Worm (Caenorhabditis elegans) whole organism, dauer: Measurements from ENCODE around the gene Y75B8A.24.

Experiments
- unc-62 ChIP-seq: sonication (generic microtip); optimal IDR thresholded peaks from 2 replicates; lab custom pipeline; 2017; ENCODE audit warnings: missing biosample characterization, missing genetic modification reagents, missing genetic modification characterization

The Y75B8A.24 gene

DNA sequence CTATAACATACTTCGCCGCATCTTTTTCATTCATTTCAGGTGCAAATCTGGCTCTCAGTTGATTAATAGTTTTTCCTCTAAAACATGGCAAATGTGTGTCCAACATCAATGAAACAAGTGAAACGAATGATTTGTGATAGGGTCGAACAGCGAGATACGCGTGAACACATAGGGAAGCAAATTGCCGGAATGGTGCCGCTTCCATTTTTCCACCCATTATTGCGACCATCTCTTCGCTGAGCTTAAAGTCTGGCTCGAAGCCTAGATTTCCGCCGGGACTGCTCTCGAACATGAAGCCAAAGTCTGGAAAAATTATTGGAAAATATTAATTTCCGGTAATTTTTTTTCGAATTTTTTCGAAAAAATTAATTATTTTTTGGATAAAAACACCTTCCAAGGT is 20.2 kb downstream of the Y75B8A.24 start:
- TF ChIP-seq unc-62, result no peak

DNA sequence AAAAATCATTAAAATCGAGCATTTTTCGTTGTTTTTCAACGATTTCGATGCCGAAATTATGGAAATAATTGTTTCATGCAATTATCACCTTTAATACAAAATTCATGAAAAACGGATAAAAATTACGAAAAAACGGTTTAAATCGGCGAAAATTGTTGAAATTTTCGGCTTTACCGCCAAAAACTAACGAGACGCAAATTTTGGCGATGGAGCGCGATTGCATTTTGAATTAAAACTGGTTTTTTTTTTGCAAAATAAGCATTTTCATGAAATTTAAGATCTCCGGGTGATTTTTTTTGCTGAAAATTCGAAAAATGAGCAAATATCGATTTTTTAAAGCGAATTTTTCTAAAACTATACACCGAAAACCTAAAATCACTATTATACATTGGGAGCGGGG is 22.4 kb downstream of the Y75B8A.24 start:
- TF ChIP-seq unc-62, result no peak

DNA sequence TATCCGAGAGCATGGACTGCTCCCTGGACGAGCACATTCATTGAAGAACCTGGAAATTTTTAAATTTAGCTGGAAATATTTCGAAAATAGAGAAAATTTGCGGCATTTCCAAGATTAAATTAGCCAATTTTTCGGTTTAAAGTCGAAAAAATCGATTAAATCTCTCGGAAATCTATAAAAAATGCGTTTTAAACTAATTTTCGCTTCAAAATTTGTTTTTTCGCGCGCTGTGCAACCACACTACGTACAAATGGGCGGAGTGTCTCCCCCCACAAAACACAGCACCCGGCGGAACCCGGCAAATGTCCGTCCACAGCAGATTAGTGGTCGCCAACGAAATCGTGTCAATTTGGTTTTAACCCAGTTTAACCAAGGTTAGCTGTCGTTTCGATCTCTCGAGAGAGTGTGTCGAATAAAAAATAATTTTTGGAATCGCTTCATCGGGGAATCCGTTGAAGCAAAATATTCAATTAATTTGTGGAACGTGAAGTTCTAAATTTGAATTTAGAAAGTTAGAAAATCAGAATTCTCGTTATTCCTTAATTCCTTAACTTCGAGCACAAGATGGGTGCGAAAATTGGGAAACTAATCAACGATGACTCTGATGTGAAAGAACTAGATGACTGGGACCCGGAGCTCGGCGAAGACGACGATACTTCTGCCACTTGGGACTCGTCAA is 23.3 kb downstream of the Y75B8A.24 start, which contains the start of the genes tim-1 and Y75B8A.23:
tim-1 (minus strand) TSS at position 51 of the 679 bp plus-strand sequence.
Y75B8A.23 (plus strand) TSS at position 547 of the 679 bp plus-strand sequence.
- TF ChIP-seq unc-62, result no peak

DNA sequence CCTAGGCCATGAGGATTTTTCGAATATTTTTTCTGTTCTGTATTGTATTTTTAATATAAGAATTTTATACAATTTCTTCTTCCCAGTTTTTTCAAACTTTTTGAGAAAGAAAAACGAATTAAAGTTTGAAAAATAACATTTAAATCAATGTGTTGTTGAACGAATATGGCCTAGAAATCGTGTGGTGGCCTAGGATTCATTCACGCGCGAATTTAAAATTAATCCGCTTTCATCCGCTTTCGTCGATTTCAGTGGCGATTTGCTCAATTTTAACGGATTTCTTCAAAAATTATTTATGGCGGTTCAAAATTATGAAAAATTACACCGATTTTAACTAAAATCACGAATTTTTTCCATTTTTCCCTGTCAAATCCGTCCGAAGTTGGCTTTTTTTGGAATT is 26.2 kb downstream of the Y75B8A.24 start:
- TF ChIP-seq unc-62, result no peak

DNA sequence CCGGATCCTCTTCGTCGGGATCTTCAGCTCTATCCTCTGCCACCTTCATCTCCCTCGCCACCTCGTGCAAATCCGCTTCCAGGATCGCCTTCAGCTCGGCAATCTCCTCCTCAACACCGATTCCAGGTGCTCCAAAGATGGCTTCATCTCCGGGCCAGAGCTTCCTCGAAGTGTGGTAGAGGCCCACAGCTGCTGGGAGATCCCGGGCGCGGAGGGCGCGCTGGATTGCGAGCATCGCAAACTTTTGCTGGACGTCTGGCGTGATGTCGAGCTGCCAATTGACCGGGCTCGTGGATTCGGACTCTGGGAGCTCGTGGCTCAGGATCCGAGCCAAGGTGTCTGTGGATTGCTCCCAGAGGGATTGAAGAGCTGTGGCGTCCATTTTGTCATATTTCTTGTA is 28.0 kb downstream of the Y75B8A.24 start:
- TF ChIP-seq unc-62, result no peak

DNA sequence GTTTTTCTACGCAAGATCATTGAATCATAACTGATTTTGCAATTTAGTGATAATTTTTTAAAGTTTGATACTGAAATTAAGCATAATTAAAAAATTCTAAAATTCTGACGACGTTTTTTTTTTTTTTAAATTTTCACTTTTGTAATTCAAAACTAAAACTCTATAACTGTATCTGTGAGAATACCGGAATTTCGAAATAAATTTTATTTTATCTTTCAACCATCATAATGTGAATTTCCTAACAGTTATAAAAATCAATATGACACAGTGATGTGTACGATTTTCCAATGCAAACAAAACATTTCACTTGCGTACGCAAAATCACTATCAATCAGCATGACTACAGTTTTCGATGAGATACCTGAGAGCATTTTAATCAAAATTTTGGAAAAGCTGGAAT is 37.6 kb downstream of the Y75B8A.24 start, which contains the start of the genes grl-15 and fbxa-89:
grl-15 (minus strand) TSS at position 101 of the 400 bp plus-strand sequence.
fbxa-89 (plus strand) TSS at position 271 of the 400 bp plus-strand sequence.
- TF ChIP-seq unc-62, result no peak

DNA sequence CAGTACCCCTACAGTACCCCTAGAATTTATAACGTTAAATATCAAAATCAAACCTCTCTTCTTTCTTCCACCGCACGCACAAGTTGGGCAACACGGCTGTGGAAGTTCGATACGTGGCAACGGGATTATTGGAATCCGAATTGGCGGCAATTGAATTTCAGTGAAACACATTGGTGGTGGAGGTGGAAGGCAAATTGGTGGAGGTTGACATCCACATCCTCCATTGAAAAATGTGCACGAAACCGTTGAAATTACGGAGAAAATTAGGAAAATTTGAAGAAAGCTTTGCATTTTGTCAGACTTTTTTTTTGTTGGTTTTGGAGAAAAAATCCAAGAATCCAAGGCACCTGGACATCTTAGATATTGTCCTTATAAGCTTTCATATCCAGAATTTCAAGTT is 38.2 kb downstream of the Y75B8A.24 start:
- no peak for TF ChIP-seq unc-62

DNA sequence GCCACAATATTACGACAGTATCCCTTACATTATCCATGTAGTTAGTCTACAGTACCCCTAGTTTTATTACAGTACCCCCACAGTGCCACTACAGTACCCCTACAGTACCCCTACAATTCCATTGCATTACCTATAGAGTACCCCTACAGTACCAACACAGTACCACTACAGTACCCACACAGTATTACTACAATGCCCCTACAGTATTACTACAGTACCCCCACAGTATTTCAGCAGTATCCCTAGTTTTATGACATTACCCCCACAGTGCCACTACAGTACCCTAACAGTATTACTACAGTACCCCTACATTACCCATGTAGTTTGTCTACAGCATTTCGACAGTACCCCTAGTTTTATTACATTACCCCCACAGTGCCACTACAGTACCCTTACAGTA is 40.1 kb downstream of the Y75B8A.24 start:
- no peak for TF ChIP-seq unc-62

DNA sequence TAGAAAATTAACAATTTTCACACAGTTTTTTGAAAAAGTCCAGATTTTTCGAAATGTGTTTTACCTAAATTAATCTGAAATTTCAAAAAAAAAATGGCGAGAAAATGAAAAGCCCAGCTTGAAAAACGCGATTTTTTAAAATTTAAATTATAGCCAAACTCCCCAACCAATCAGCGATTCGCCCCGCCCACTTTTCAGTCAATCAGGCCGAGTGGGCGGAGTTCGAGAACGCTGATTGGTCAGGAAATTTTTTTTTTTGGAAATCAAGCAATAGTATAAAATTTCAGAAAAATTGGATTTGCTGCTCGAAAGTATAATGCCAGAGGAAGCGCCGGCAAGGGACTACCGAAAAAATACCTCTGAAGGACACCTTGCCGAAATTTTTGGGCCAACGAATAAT is 42.0 kb downstream of the Y75B8A.24 start:
- TF ChIP-seq unc-62, result no peak

DNA sequence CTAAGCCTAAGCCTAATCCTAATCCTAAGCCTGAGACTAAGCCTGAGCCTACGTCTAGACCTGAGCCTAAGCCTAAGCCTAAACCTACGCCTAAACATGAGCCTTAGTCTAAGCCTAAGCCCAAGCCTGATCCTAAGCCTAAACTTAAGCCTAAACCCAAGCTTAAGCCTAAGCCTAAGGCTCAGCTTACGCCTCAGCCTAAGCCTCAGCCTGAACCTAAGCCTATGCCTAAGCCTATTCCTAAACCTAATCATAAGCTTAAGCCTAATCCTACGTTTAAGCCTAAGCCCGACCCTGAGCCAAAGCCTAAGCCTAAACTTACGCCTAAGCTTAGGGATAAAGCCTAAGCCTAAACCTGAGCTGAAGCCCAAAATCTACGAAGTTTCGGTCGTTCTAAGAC is 43.4 kb downstream of the Y75B8A.24 start:
- TF ChIP-seq unc-62, result no peak

DNA sequence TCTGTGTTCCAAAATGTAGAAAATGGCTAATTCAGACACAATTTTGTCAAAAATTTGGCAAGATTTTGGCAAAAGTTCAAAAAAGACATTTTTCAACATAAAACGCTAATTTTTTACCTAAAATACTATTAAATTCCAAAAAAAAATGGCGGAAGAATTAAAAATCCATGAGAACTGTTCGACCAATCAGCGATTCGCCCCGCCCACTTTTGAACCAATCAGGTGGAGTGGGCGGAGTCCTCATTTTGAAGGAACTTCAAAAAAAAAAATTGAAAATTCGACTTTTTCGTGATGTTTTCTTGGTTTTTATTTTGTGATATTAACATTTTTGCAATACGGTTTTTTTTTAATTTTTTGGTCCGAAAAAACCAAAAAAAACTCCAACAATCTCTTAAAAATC is 45.6 kb downstream of the Y75B8A.24 start:
- TF ChIP-seq unc-62, result no peak

DNA sequence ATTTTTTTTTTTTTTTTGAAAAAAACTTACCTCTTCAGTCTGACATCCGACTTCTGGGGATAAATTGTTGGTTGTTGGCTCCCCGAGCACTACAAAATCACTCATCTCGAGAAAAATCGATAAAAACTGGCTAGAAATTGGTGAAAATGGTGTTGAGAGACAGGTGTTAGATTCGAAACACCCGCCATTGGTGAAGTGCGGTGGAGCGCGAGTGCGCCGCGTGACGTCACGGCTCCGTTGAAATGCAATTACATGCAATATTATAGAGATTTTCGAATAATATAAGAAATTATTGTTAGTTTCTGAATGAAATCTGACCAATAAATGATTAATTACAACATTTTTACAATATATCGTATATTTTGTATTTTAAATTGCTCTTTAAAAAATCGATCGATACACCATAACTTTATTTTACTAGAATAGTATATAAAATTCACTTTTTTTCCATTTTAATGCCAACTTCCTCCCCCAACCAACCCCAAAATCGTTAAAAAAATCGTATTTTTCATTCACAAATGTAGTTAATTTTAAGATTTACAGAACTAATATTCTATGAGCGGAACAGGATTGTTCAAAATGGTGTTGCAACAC is 47.4 kb downstream of the Y75B8A.24 start, which contains the start of the genes Y75B8A.18 and Y75B8A.19:
Y75B8A.18 (minus strand) TSS at position 142 of the 594 bp plus-strand sequence.
Y75B8A.19 (plus strand) TSS at position 544 of the 594 bp plus-strand sequence.
- TF ChIP-seq unc-62, result no peak

DNA sequence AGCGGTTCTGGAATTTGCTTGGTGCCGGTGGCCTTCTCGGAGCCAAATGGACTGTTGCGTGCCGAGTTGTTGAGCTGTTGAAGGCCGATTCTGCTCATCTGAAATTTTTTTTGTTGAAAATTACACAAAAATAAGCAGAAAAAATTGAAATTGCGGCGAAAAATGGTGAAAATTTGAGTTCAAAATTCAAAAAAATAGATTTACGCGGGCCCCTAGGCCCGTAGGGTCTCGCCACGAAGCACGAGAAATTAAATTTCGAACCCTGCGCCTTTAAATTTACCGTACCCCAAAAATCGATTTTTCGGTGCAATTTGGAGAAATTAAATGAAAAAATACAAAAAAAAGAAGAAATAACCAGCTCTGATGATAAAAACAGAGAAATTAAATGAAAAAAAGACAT is 48.3 kb downstream of the Y75B8A.24 start, which contains the start of gene gmn-1:
gmn-1 (minus strand) TSS at position 98 of the 400 bp plus-strand sequence.
- TF ChIP-seq unc-62, result no peak

DNA sequence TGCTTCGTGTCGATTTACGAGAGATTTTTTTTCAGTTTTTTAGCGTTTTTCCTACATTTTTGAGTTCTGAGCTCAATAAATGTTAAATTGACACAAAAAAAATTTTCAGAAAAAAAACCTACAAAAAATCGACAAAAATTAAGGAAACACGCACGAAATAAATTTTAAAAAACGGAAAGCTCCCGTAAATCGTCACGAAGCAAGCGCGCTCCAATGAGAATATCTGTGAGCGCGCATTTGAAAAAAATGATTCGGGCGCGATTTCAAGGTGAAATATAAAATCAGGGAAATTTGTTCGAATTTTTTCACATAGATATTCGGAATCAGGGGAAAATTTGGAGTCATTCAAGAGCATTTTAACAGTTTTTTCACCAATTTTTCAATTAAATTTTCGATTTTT is 50.3 kb downstream of the Y75B8A.24 start:
- no peak for TF ChIP-seq unc-62

DNA sequence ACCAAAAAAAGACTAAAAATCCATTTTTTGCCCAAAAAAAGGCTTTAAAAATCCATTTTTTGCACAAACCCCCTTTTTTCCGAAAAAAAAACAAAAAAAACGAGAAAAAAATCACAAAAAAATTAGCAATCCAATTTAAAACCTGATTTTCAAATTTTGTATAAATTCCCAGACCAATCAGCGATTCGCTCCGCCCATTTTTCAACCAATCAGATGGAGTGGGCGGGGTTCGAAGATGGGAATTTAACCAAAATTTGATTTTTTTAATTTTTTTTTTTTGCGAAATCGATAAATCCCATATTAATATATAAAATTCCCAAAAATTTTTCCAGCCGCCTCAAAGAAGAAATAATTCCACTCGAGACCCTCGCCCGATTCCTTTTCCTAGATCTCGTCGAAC is 52.1 kb downstream of the Y75B8A.24 start:
- no peak for TF ChIP-seq unc-62

DNA sequence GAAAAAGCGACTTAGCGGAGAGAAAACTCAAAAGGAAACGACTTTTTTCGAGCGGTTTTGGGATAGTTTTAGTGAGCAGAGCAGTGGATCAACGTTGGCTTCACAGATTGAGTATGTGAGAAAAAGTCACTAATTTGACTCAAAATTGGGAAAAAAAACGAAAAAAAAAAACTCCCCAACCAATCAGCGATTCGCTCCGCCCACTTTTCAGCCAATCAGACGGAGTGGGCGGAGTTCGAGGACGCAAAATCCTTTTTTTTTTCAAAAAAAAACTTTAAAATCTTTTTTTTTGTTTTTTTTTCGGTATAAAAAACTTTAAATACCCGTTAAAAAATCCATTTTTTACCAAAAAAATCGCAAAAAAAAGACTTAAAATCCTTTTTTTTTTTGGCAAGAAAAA is 52.7 kb downstream of the Y75B8A.24 start:
- no peak for TF ChIP-seq unc-62

DNA sequence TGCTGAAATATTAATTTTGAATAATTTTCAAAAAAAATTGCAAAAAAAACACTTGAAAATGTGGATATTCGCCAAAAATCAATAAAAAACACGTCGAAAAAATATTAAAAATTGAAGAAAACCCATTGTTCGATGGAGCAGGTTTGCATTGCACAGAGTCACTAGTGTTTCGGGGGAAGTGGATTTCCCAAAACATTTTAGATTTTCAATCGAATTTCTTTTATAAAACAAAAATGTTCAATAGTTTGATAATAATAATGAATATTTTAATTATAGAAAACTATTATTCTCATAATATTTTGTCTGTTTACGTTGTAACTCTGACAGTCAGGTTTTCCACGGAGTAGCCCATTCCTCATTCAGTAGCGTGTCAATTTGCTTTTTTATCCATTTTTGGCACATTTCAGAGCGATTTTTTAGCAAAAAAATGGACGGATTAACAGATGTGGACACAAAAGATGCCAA is 54.9 kb downstream of the Y75B8A.24 start, which contains the start of the genes gex-4 and gphr-1:
gex-4 (minus strand) TSS at position 2 of the 465 bp plus-strand sequence.
gphr-1 (plus strand) TSS at position 415 of the 465 bp plus-strand sequence.
- no peak for TF ChIP-seq unc-62

DNA sequence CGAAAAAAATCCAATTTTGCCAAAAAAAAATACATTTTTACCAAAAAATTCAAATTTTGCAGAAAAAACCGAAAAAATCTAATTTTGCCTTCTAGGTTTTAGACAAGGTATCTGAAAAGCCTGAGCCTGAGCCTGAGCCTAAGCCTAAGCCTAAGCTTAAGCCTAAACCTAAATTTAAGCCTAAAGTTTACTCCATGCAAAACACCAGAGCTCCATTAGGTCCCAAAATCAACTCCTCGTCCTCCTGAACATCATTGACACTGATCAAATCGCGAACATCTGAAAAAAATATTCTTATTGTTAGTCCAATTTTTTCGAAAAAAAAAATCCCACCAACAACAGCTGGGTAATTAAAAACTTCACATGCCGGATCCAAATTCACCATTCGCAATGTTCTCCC is 55.5 kb downstream of the Y75B8A.24 start:
- no peak for TF ChIP-seq unc-62
